Fruit fly (Drosophila melanogaster) whole organism, adult: Measurements from ENCODE around the gene dy.

ENCODE experiments used
- CG1620 ChIP-seq: fragments of 200-800 bp; sonication (Bioruptor generic); optimal IDR thresholded peaks from 2 replicates; lab custom pipeline; 2016; ENCODE audit warnings: missing biosample characterization, missing genetic modification characterization
- Crg-1 ChIP-seq: fragments of 200-800 bp; sonication (Bioruptor generic); optimal IDR thresholded peaks from 2 replicates; lab custom pipeline; 2016; ENCODE audit warnings: missing biosample characterization, missing genetic modification characterization
- kay ChIP-seq: fragments of 200-800 bp; sonication (Bioruptor generic); peaks from one replicate; lab custom pipeline; 2016; ENCODE audit warnings: missing biosample characterization, missing genetic modification characterization, borderline replicate concordance
- ovo ChIP-seq: fragments of 200-800 bp; sonication (Bioruptor generic); optimal IDR thresholded peaks from 2 replicates; lab custom pipeline; 2016; ENCODE audit warnings: missing biosample characterization, missing genetic modification characterization
- tj ChIP-seq: fragments of 200-800 bp; sonication (Bioruptor generic); optimal IDR thresholded peaks from 3 replicates; lab custom pipeline; 2017; ENCODE audit warnings: missing biosample characterization, mild to moderate bottlenecking, missing genetic modification characterization, moderate library complexity

DNA sequence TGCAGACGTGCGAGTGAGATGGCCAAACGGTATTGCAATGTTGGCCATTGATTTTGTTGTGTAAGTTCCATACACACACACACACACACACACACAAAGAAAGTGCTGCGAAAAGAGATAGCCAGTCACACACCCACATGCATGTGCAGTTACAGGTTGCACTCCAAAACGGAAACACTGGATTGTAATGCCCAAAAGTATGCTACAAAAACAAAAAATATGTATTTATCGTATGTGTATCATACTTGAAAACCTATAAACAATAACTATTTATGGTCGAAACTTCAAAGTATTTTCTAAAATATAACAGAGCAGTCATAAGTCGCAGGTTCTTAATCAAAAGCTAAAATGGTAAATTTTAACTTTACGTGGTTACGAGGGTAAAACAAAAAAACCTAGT, 48.6 kb downstream of the dy start:
- TF ChIP-seq kay (GFP tag; lab: Kevin White, UChicago): no peak
- no peak for TF ChIP-seq CG1620
- TF ChIP-seq ovo: no peak
- no peak for TF ChIP-seq Crg-1 (GFP tag; lab: Kevin White, UChicago)
- TF ChIP-seq tj: peak; percentile 3
